Worm (Caenorhabditis elegans) whole organism, L1 larva: ENCODE results near the gene set-30.

Experiments used
- C16A3.4 ChIP-seq: fragments of 150-350 bp; optimal IDR thresholded peaks from 2 replicates; lab custom pipeline; 2014; ENCODE audit warnings: missing biosample characterization, missing genetic modification characterization
- C34B4.2 ChIP-seq: sonication (generic microtip); optimal IDR thresholded peaks from 2 replicates; lab custom pipeline; 2017; ENCODE audit warnings: mild to moderate bottlenecking, missing genetic modification characterization, missing compliant biosample characterization
- F16B12.6 ChIP-seq: fragments of 150-350 bp; optimal IDR thresholded peaks from 2 replicates; lab custom pipeline; 2014; ENCODE audit warnings: missing biosample characterization, missing genetic modification characterization
- aly-2 ChIP-seq: fragments of 150-350 bp; optimal IDR thresholded peaks from 2 replicates; lab custom pipeline; 2014; ENCODE audit warnings: missing biosample characterization, missing genetic modification characterization
- ama-1 ChIP-seq: fragments of 150-350 bp; optimal IDR thresholded peaks from 2 replicates; lab custom pipeline; 2014
- blmp-1 ChIP-seq: fragments of 150-350 bp; optimal IDR thresholded peaks from 2 replicates; lab custom pipeline; 2014; ENCODE audit warnings: missing biosample characterization, missing genetic modification characterization
- ceh-63 ChIP-seq: fragments of 200-800 bp; sonication (Bioruptor generic); optimal IDR thresholded peaks from 2 replicates; lab custom pipeline; 2018; ENCODE audit warnings: mild to moderate bottlenecking, missing genetic modification characterization, missing compliant biosample characterization
- ceh-82 ChIP-seq, 3 experiments: fragments of 150-350 bp in 1 of 3; sonication (generic microtip) in 2 of 3; optimal IDR thresholded peaks; 2 replicates each; lab custom pipeline; 2014 to 2017; ENCODE audit warnings: missing biosample characterization in 3 of 3, missing genetic modification characterization in 3 of 3
- ceh-90 ChIP-seq: sonication (generic microtip); optimal IDR thresholded peaks from 2 replicates; lab custom pipeline; 2016; ENCODE audit warnings: missing genetic modification characterization, missing compliant biosample characterization
- ces-1 ChIP-seq: fragments of 150-350 bp; optimal IDR thresholded peaks from 2 replicates; lab custom pipeline; 2014; ENCODE audit warnings: missing biosample characterization, missing genetic modification reagents, missing genetic modification characterization
- dpl-1 ChIP-seq, 3 experiments: fragments of 150-350 bp in 2 of 3; sonication (generic microtip) in 1 of 3; optimal IDR thresholded peaks; 2 replicates each; lab custom pipeline; 2014 to 2017; ENCODE audit warnings: missing biosample characterization in 3 of 3, missing genetic modification characterization in 3 of 3, missing genetic modification reagents in 3 of 3
- dsc-1 ChIP-seq: sonication (generic microtip); optimal IDR thresholded peaks from 2 replicates; lab custom pipeline; 2016; ENCODE audit warnings: mild to moderate bottlenecking, missing genetic modification characterization, missing compliant biosample characterization
- egl-13 ChIP-seq: sonication (generic microtip); optimal IDR thresholded peaks from 2 replicates; lab custom pipeline; 2016; ENCODE audit warnings: missing genotype, missing genetic modification reagents, missing genetic modification characterization, missing compliant biosample characterization
- egl-27 ChIP-seq, 2 experiments: fragments of 150-350 bp in 1 of 2; sonication (generic microtip); optimal IDR thresholded peaks; 3 replicates each; lab custom pipeline; 2017 to 2018; ENCODE audit warnings: missing biosample characterization in 2 of 2, missing genetic modification characterization in 2 of 2, missing genetic modification reagents in 2 of 2
- elt-3 ChIP-seq, 6 experiments: fragments of 150-350 bp in 1 of 6; sonication (generic microtip); optimal IDR thresholded peaks; 2 replicates each; lab custom pipeline; 2017 to 2018; ENCODE audit warnings: missing biosample characterization in 6 of 6, missing genetic modification characterization in 6 of 6, inconsistent platforms in 1 of 6
- fkh-4 ChIP-seq: sonication (generic microtip); optimal IDR thresholded peaks from 2 replicates; lab custom pipeline; 2016; ENCODE audit warnings: missing compliant biosample characterization, missing genetic modification characterization, borderline replicate concordance
- fos-1 ChIP-seq: fragments of 150-350 bp; optimal IDR thresholded peaks from 2 replicates; lab custom pipeline; 2014; ENCODE audit warnings: missing biosample characterization, missing genetic modification characterization
- grh-1 ChIP-seq: fragments of 200-800 bp; sonication (Bioruptor generic); IDR thresholded peaks from 2 replicates; pipeline ENCODE4 v1.3.6; 2022; ENCODE audit warnings: missing genetic modification reagents, missing genetic modification characterization, missing compliant biosample characterization
- hlh-17 ChIP-seq: fragments of 200-800 bp; sonication (Bioruptor generic); optimal IDR thresholded peaks from 2 replicates; lab custom pipeline; 2018; ENCODE audit warnings: missing genetic modification characterization, mild to moderate bottlenecking, missing compliant biosample characterization, moderate library complexity, borderline replicate concordance
- hpl-2 ChIP-seq: fragments of 150-350 bp; optimal IDR thresholded peaks from 2 replicates; lab custom pipeline; 2014; ENCODE audit warnings: missing biosample characterization, missing genetic modification reagents, missing genetic modification characterization
- irx-1 ChIP-seq: sonication (generic microtip); optimal IDR thresholded peaks from 2 replicates; lab custom pipeline; 2016; ENCODE audit warnings: missing genetic modification characterization, missing compliant biosample characterization
- isw-1 ChIP-seq: fragments of 200-800 bp; sonication (Bioruptor generic); IDR thresholded peaks from 2 replicates; pipeline ENCODE4 v1.3.6; 2022; ENCODE audit warnings: missing genetic modification characterization, missing compliant biosample characterization
- jun-1 ChIP-seq: fragments of 150-350 bp; optimal IDR thresholded peaks from 2 replicates; lab custom pipeline; 2014; ENCODE audit warnings: missing biosample characterization, missing genetic modification reagents, missing genetic modification characterization
- lin-13 ChIP-seq: fragments of 150-350 bp; optimal IDR thresholded peaks from 2 replicates; lab custom pipeline; 2014; ENCODE audit warnings: missing biosample characterization, missing genetic modification reagents, missing genetic modification characterization
- lin-14 ChIP-seq: fragments of 200-800 bp; sonication (Bioruptor generic); optimal IDR thresholded peaks from 2 replicates; lab custom pipeline; 2018; ENCODE audit warnings: mild to moderate bottlenecking, missing genetic modification characterization, moderate library complexity, missing compliant biosample characterization
- lin-15B ChIP-seq: fragments of 150-350 bp; sonication (generic microtip); optimal IDR thresholded peaks from 3 replicates; lab custom pipeline; 2014; ENCODE audit warnings: missing biosample characterization, missing genetic modification characterization
- lin-39 ChIP-seq: fragments of 150-350 bp; optimal IDR thresholded peaks from 2 replicates; lab custom pipeline; 2014; ENCODE audit warnings: missing biosample characterization, missing genetic modification reagents, missing genetic modification characterization
- lir-3 ChIP-seq: sonication (generic microtip); optimal IDR thresholded peaks from 2 replicates; lab custom pipeline; 2016; ENCODE audit warnings: mild to moderate bottlenecking, missing genetic modification characterization, moderate library complexity, missing compliant biosample characterization; ENCODE audit not compliant: poor library complexity
- lsy-2 ChIP-seq, 2 experiments: fragments of 150-350 bp; optimal IDR thresholded peaks; 2 replicates each; lab custom pipeline; 2014; ENCODE audit warnings: missing biosample characterization in 2 of 2, missing genetic modification characterization in 2 of 2
- mdl-1 ChIP-seq, 2 experiments: fragments of 150-350 bp; optimal IDR thresholded peaks; 2 replicates each; lab custom pipeline; 2014 to 2017; ENCODE audit warnings: missing biosample characterization in 2 of 2, missing genetic modification characterization in 2 of 2, inconsistent platforms in 1 of 2
- mef-2 ChIP-seq: fragments of 150-350 bp; optimal IDR thresholded peaks from 2 replicates; lab custom pipeline; 2014; ENCODE audit warnings: missing biosample characterization, missing genetic modification characterization
- nhr-12 ChIP-seq: sonication (generic microtip); optimal IDR thresholded peaks from 2 replicates; lab custom pipeline; 2017; ENCODE audit warnings: missing biosample characterization, missing genetic modification characterization
- nhr-19 ChIP-seq: fragments of 200-800 bp; sonication (Bioruptor generic); conservative IDR thresholded peaks from 2 replicates; pipeline ENCODE4 v1.3.6; 2022; ENCODE audit warnings: missing genetic modification characterization, missing compliant biosample characterization
- nhr-28 ChIP-seq: fragments of 150-350 bp; optimal IDR thresholded peaks from 2 replicates; lab custom pipeline; 2014; ENCODE audit warnings: missing biosample characterization, missing genetic modification characterization
- nhr-76 ChIP-seq: sonication (generic microtip); optimal IDR thresholded peaks from 2 replicates; lab custom pipeline; 2017; ENCODE audit warnings: missing biosample characterization, missing genetic modification characterization
- nhr-77 ChIP-seq: fragments of 150-350 bp; optimal IDR thresholded peaks from 2 replicates; lab custom pipeline; 2014; ENCODE audit warnings: missing biosample characterization, missing genetic modification characterization
- nhr-85 ChIP-seq: sonication (generic microtip); peaks from one replicate; lab custom pipeline; 2016; ENCODE audit warnings: missing genetic modification characterization, inconsistent platforms, missing compliant biosample characterization
- nhr-90 ChIP-seq: sonication (generic microtip); optimal IDR thresholded peaks from 2 replicates; lab custom pipeline; 2016; ENCODE audit warnings: mild to moderate bottlenecking, missing genetic modification characterization, missing compliant biosample characterization; ENCODE audit not compliant: poor library complexity
- pax-3 ChIP-seq: fragments of 200-800 bp; sonication (Bioruptor generic); optimal IDR thresholded peaks from 2 replicates; lab custom pipeline; 2018; ENCODE audit warnings: mild to moderate bottlenecking, missing genetic modification characterization, moderate library complexity, missing compliant biosample characterization
- rnt-1 ChIP-seq: sonication (generic microtip); optimal IDR thresholded peaks from 2 replicates; lab custom pipeline; 2016; ENCODE audit warnings: mild to moderate bottlenecking, missing genetic modification characterization, moderate library complexity, missing compliant biosample characterization
- skn-1 ChIP-seq: fragments of 150-350 bp; optimal IDR thresholded peaks from 2 replicates; lab custom pipeline; 2014; ENCODE audit warnings: missing biosample characterization, missing genetic modification characterization
- sox-4 ChIP-seq: sonication (generic microtip); optimal IDR thresholded peaks from 2 replicates; lab custom pipeline; 2016; ENCODE audit warnings: missing genetic modification characterization, missing compliant biosample characterization
- sptf-1 ChIP-seq: fragments of 150-350 bp; optimal IDR thresholded peaks from 2 replicates; lab custom pipeline; 2014; ENCODE audit warnings: missing biosample characterization, missing genetic modification characterization
- sup-37 ChIP-seq: fragments of 200-800 bp; sonication (Bioruptor generic); optimal IDR thresholded peaks from 2 replicates; lab custom pipeline; 2018; ENCODE audit warnings: mild to moderate bottlenecking, missing genetic modification characterization, missing compliant biosample characterization
- swsn-7 ChIP-seq: sonication (generic microtip); optimal IDR thresholded peaks from 2 replicates; lab custom pipeline; 2016; ENCODE audit warnings: missing genetic modification characterization, missing compliant biosample characterization
- tlp-1 ChIP-seq: fragments of 150-350 bp; optimal IDR thresholded peaks from 2 replicates; lab custom pipeline; 2014; ENCODE audit warnings: missing biosample characterization, missing genetic modification characterization
- unc-130 ChIP-seq: fragments of 150-350 bp; optimal IDR thresholded peaks from 2 replicates; lab custom pipeline; 2017; ENCODE audit warnings: missing biosample characterization, missing genetic modification characterization, inconsistent platforms
- unc-30 ChIP-seq: sonication (generic microtip); optimal IDR thresholded peaks from 2 replicates; lab custom pipeline; 2017; ENCODE audit warnings: missing biosample characterization, missing genetic modification characterization
- unc-62 ChIP-seq: fragments of 150-350 bp; optimal IDR thresholded peaks from 2 replicates; lab custom pipeline; 2014; ENCODE audit warnings: missing biosample characterization, missing genetic modification reagents, missing genetic modification characterization
- unc-98 ChIP-seq: fragments of 200-800 bp; sonication (Bioruptor generic); IDR thresholded peaks from 2 replicates; pipeline ENCODE4 v1.3.6; 2022; ENCODE audit warnings: missing genetic modification characterization, missing compliant biosample characterization
- vab-15 ChIP-seq: sonication (generic microtip); optimal IDR thresholded peaks from 2 replicates; lab custom pipeline; 2017; ENCODE audit warnings: missing genotype, mild to moderate bottlenecking, missing genetic modification characterization, missing compliant biosample characterization
- zip-4 ChIP-seq: fragments of 200-800 bp; sonication (Bioruptor generic); optimal IDR thresholded peaks from 2 replicates; lab custom pipeline; 2018; ENCODE audit warnings: mild to moderate bottlenecking, missing genetic modification characterization, moderate library complexity, missing compliant biosample characterization

Gene set-30

DNA sequence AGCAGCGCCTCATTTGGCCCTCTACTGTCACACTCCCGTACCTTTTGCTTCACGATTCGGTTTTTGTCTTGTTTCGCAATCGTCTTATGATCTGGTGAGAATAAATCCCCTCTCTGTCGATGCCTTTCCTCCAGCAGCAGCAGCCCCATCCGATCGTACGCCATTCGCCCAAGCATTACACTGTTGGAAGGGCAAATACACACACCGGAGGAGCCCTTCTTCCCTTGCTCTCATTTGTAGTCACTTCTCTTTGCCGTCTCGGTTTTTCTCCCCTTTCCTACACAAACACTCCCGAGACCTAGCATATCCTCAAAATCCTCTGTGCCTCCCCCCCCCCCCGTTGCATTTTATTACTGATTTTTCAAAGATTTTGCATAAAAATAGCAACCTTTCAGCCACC is at the start of gene set-30:
TSS of gene set-30 (plus strand) at position 396 of the 400 bp plus-strand sequence.
- no peak for TF ChIP-seq nhr-90 (tag; lab: Kevin White, UChicago)
- no peak for TF ChIP-seq ceh-63 (GFP tag; lab: Kevin White, UChicago)
- TF ChIP-seq mdl-1 (tag; optimal IDR thresholded peaks at IDR 0.05; lab: Kevin White, UChicago), result no peak
- TF ChIP-seq lsy-2 (tag; optimal IDR thresholded peaks at IDR 0.05; lab: Kevin White, UChicago), result no peak
- no peak for TF ChIP-seq sptf-1 (tag; lab: Kevin White, UChicago)
- no peak for TF ChIP-seq hpl-2 (GFP tag; lab: Kevin White, UChicago)
- no peak for TF ChIP-seq unc-130 (tag; lab: Kevin White, UChicago)
- no peak for TF ChIP-seq fkh-4
- no peak for TF ChIP-seq mef-2
- peak; percentile 29 for TF ChIP-seq skn-1 (tag; lab: Kevin White, UChicago)
- TF ChIP-seq nhr-77, result no peak
- no peak for TF ChIP-seq egl-13 (tag; lab: Kevin White, UChicago)
- TF ChIP-seq lin-39 (tag; lab: Kevin White, UChicago), result no peak
- TF ChIP-seq tlp-1 (tag; lab: Kevin White, UChicago), result no peak
- no peak for TF ChIP-seq sox-4 (tag; lab: Kevin White, UChicago)
- TF ChIP-seq lin-15B, result no peak
- no peak for TF ChIP-seq C16A3.4 (tag; lab: Kevin White, UChicago)
- no peak for TF ChIP-seq nhr-85 (tag; lab: Kevin White, UChicago)
- no peak for TF ChIP-seq irx-1 (tag; lab: Kevin White, UChicago)
- no peak for TF ChIP-seq swsn-7 (tag; lab: Kevin White, UChicago)
- no peak for TF ChIP-seq hlh-17
- TF ChIP-seq ama-1 (lab: Kevin White, UChicago), result no peak
- no peak for TF ChIP-seq sup-37 (GFP tag; lab: Kevin White, UChicago)
- TF ChIP-seq nhr-12 (tag; lab: Kevin White, UChicago), result no peak
- TF ChIP-seq zip-4 (GFP tag; lab: Kevin White, UChicago), result peak; percentile 1
- peak; percentile 17 for TF ChIP-seq rnt-1 (tag; lab: Kevin White, UChicago)
- TF ChIP-seq fos-1 (tag; lab: Kevin White, UChicago), result no peak
- TF ChIP-seq unc-98, result no peak
- TF ChIP-seq nhr-28 (tag; lab: Kevin White, UChicago), result no peak
- TF ChIP-seq unc-62, result no peak
- TF ChIP-seq isw-1, result no peak
- TF ChIP-seq elt-3 (tag; optimal IDR thresholded peaks at IDR 0.05; lab: Kevin White, UChicago), result no peak
- no peak for TF ChIP-seq blmp-1 (tag; lab: Kevin White, UChicago)
- no peak for TF ChIP-seq ceh-90 (tag; lab: Kevin White, UChicago)
- TF ChIP-seq unc-30 (tag; lab: Kevin White, UChicago), result no peak
- no peak for TF ChIP-seq nhr-76 (tag; lab: Kevin White, UChicago)
- TF ChIP-seq nhr-19 (GFP tag; lab: Robert Waterston, UW), result peak; percentile 18; the same call in 1 of the 2 replicates
- no peak for TF ChIP-seq F16B12.6 (tag; lab: Kevin White, UChicago)
- peak; percentile 25 for TF ChIP-seq lin-14
- no peak for TF ChIP-seq ceh-82 (tag; optimal IDR thresholded peaks at IDR 0.05; lab: Kevin White, UChicago)
- TF ChIP-seq jun-1, result no peak
- TF ChIP-seq lin-13 (GFP tag; lab: Kevin White, UChicago), result no peak

DNA sequence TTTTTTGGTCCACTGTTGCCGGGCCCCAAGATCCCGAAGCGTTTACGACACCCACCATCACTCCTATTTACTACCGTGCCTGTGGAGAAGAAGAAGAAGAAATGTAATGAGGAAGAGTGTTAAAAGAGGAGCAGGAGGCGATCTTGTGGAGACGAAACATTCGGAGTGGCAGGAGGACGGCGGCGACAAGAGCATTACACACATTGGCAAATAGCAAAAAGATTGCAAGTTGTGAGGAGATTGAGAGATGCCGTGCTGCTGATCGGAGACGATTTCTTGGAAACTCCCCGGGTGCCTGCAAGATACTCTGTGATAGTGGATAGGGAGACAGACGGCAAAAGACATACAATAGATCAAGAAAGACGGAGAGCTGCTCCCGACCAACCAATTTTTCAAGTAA is 41.8 kb upstream of the set-30 start, which contains the start of gene M03F4.4:
TSS of gene M03F4.4 (minus strand) at position 160 of the 400 bp plus-strand sequence.
- no peak for TF ChIP-seq dpl-1 (GFP tag; optimal IDR thresholded peaks at IDR 0.05; lab: Kevin White, UChicago)
- TF ChIP-seq nhr-19 (GFP tag; lab: Robert Waterston, UW), result peak; percentile 87
- no peak for TF ChIP-seq aly-2 (tag; lab: Kevin White, UChicago)
- no peak for TF ChIP-seq pax-3 (tag; lab: Kevin White, UChicago)
- no peak for TF ChIP-seq ces-1
- no peak for TF ChIP-seq vab-15 (tag; lab: Kevin White, UChicago)
- peak; percentile 77 for TF ChIP-seq dsc-1
- peak; percentile 87 for TF ChIP-seq lin-14
- no peak for TF ChIP-seq zip-4 (GFP tag; lab: Kevin White, UChicago)
- no peak for TF ChIP-seq jun-1
- TF ChIP-seq ceh-90 (tag; lab: Kevin White, UChicago), result no peak
- no peak for TF ChIP-seq irx-1 (tag; lab: Kevin White, UChicago)
- no peak for TF ChIP-seq C34B4.2 (tag; lab: Kevin White, UChicago)
- TF ChIP-seq ama-1 (lab: Kevin White, UChicago), result no peak
- no peak for TF ChIP-seq tlp-1 (tag; lab: Kevin White, UChicago)
- TF ChIP-seq grh-1 (GFP tag; lab: Robert Waterston, UW), result no peak
- no peak for TF ChIP-seq fos-1 (tag; lab: Kevin White, UChicago)
- TF ChIP-seq nhr-28 (tag; lab: Kevin White, UChicago), result no peak
- TF ChIP-seq hlh-17, result no peak
- peak; percentile 55 for TF ChIP-seq lir-3
- TF ChIP-seq egl-27 (tag; optimal IDR thresholded peaks at IDR 0.05; lab: Kevin White, UChicago), result no peak
- TF ChIP-seq sup-37 (GFP tag; lab: Kevin White, UChicago), result peak; percentile 65
